Fruit fly (Drosophila melanogaster) whole organism, adult: Measurements from ENCODE around the gene Alp9.

Source experiments
- CG11617 ChIP-seq: fragments of 200-800 bp; sonication (Bioruptor generic); optimal IDR thresholded peaks from 2 replicates; lab custom pipeline; 2017; ENCODE audit warnings: mild to moderate bottlenecking, missing biosample characterization, missing genetic modification reagents, missing genetic modification characterization
- CG7045 ChIP-seq: fragments of 200-800 bp; sonication (Bioruptor generic); optimal IDR thresholded peaks from 2 replicates; lab custom pipeline; 2017; ENCODE audit warnings: missing biosample characterization, mild to moderate bottlenecking, missing genetic modification characterization
- Hr96 ChIP-seq: fragments of 200-800 bp; sonication (Bioruptor generic); optimal IDR thresholded peaks from 2 replicates; lab custom pipeline; 2016; ENCODE audit warnings: missing biosample characterization, missing genetic modification characterization
- cnc ChIP-seq, 2 experiments: fragments of >200 bp; optimal IDR thresholded peaks; 2 replicates each; lab custom pipeline; 2017
- tj ChIP-seq: fragments of 200-800 bp; sonication (Bioruptor generic); optimal IDR thresholded peaks from 3 replicates; lab custom pipeline; 2017; ENCODE audit warnings: missing biosample characterization, mild to moderate bottlenecking, missing genetic modification characterization, moderate library complexity

DNA sequence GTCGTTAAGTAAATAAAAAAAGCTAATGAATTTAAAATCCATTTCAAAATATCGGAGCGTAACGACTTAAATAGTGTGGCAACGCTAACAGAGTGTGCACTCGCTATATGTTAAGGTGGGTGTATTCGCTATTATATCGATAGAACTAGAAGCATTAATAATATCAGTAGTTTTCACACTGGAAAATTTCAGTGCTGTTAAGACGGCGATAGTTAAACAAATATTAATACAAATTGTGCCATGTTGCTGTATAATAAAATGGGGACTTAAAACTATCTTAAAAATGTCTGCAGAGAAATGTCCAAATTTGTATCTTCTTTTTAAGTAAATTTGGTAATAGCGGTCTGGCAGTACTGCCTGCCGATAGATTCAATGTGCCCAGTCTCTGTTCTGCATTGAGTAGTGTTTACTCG is 12.0 kb upstream of the Alp9 start:
- TF ChIP-seq Hr96 (peak; percentile 79), cnc (optimal IDR thresholded peaks at IDR 0.05; lab: Kevin White, UChicago) (no peak), CG7045 (GFP tag; lab: Kevin White, UChicago) (peak; percentile 75), CG11617 (GFP tag; lab: Kevin White, UChicago) (peak; percentile 51), tj (peak; percentile 47)
